Worm (Caenorhabditis elegans) whole organism, midembryonic: Measurements from ENCODE around the gene fem-1.

Experiments
- T22C8.4 ChIP-seq: fragments of 200-800 bp; sonication (Bioruptor generic); IDR thresholded peaks from 2 replicates; pipeline ENCODE4 v1.3.6; 2022; ENCODE audit warnings: missing genetic modification characterization, missing compliant biosample characterization
- cog-1 ChIP-seq: sonication (generic microtip); optimal IDR thresholded peaks from 2 replicates; lab custom pipeline; 2016; ENCODE audit warnings: missing genetic modification characterization, missing compliant biosample characterization
- flt-1 ChIP-seq: fragments of 200-800 bp; sonication (Bioruptor generic); IDR thresholded peaks from 2 replicates; pipeline ENCODE4 v1.3.6; 2022; ENCODE audit warnings: missing genetic modification characterization, missing compliant biosample characterization
- klf-2 ChIP-seq: fragments of 200-800 bp; sonication (Bioruptor generic); conservative IDR thresholded peaks from 2 replicates; pipeline ENCODE4 v1.3.6; 2022; ENCODE audit warnings: missing genetic modification reagents, missing genetic modification characterization, missing compliant biosample characterization
- med-1 ChIP-seq: sonication (generic microtip); optimal IDR thresholded peaks from 2 replicates; lab custom pipeline; 2017; ENCODE audit warnings: missing genetic modification characterization, mild to moderate bottlenecking, missing compliant biosample characterization, antibody characterized with exemption, missing genetic modification reagents; ENCODE audit not compliant: insufficient read depth
- tab-1 ChIP-seq: fragments of 200-800 bp; sonication (Bioruptor generic); IDR thresholded peaks from 2 replicates; pipeline ENCODE4 v1.3.6; 2022; ENCODE audit warnings: missing genetic modification characterization, missing compliant biosample characterization
- ztf-29 ChIP-seq: fragments of 200-800 bp; sonication (Bioruptor generic); IDR thresholded peaks from 2 replicates; pipeline ENCODE4 v1.3.6; 2022; ENCODE audit warnings: missing genetic modification reagents, missing genetic modification characterization, missing compliant biosample characterization

DNA sequence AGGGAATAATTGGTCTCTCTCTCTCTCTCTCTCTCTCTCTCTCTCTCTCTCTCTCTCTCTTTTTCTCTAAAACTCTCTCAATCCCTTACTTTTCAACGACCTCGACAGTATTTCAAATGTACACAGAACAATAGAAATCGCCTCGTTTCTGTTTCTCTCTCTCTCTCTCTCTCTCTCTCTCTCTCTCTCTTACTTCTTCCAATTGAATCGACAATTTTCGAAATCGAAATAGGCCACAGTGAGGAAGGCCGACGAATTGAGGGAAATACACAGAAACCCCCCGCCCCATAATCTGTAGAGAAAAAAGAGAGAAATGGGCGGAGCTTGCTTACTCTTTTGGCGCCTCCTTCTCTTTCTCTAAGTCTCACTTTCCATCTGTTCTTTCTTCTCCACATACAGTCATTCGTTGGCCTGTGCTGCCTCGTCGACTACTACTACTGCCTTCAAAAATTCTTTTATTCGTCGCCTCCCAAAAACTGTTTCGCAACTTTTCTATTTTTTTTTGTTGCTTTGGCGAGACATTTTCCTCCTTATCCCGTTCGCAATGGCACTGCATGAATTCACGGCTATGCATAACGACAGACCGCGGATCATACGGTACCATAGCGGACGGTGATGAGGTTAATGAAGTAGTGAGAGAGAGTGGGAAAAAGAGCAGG, 23.9 kb upstream of the fem-1 start:
- no peak for TF ChIP-seq tab-1 (GFP tag; lab: Robert Waterston, UW)
- no peak for TF ChIP-seq cog-1 (tag; lab: Kevin White, UChicago)
- no peak for TF ChIP-seq klf-2 (GFP tag; lab: Robert Waterston, UW)
- no peak for TF ChIP-seq med-1 (GFP tag; lab: Kevin White, UChicago)
- no peak for TF ChIP-seq flt-1
- no peak for TF ChIP-seq ztf-29
- TF ChIP-seq T22C8.4 (GFP tag; lab: Robert Waterston, UW): no peak
